Fruit fly (Drosophila melanogaster): ENCODE results near the gene CG12535.

Gene CG12535

DNA sequence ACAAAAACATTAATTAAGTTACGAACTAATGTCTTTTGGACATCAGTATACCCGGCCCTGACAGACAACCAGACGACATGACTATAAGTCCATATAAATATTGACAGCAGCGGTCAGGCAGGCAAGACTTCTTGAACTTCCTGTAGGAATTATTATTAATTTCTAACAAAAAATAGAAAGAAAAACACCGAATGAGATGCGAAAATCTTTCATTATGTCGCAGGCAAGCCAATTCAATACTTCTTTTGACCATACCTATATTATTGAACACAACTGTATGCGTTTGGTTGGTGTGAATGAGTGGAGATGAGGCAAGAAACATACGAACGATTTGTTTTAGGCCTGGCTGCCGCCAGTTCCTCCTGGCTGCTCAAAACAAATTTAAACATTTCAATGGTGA lies 23.8 kb downstream of the CG12535 start (continued):
- TF ChIP-seq CG31388 (GFP tag; optimal IDR thresholded peaks at IDR 0.05) (no peak), mld (GFP tag; IDR thresholded peaks at IDR 0.05; ENCODE audit: partially characterized antibody) (no peak), CG13624 (GFP tag; optimal IDR thresholded peaks at IDR 0.05) (peak; percentile 66), ci (GFP tag; IDR thresholded peaks at IDR 0.05) (peak; percentile 90), CG12236 (GFP tag; optimal IDR thresholded peaks at IDR 0.05) (peak; percentile 46), Gug (GFP tag; IDR thresholded peaks at IDR 0.05) (peak; percentile 75), cato (GFP tag; optimal IDR thresholded peaks at IDR 0.05; ENCODE audit: borderline replicate concordance) (peak; percentile 63), CG1832 (GFP tag; optimal IDR thresholded peaks at IDR 0.05) (no peak), dan (GFP tag; IDR thresholded peaks at IDR 0.05) (peak; percentile 28; the same call in 1 of the 2 replicates), NfI (GFP tag; optimal IDR thresholded peaks at IDR 0.05) (peak; percentile 80), CG3065 (GFP tag; optimal IDR thresholded peaks at IDR 0.05) (peak; percentile 34), CG3726 (GFP tag; IDR thresholded peaks at IDR 0.05) (peak; percentile 71; the same call in 2 of the 3 replicates), grau (tag; optimal IDR thresholded peaks at IDR 0.05) (peak; percentile 85), Nf-YB (GFP tag; optimal IDR thresholded peaks at IDR 0.05) (peak; percentile 64), CG9727 (GFP tag; optimal IDR thresholded peaks at IDR 0.05) (peak; percentile 65), CG6813 (GFP tag; optimal IDR thresholded peaks at IDR 0.05) (peak; percentile 60), CG6254 (GFP tag; optimal IDR thresholded peaks at IDR 0.05) (peak; percentile 47), sob (GFP tag; IDR thresholded peaks at IDR 0.05) (peak; percentile 83), inv (GFP tag; IDR thresholded peaks at IDR 0.05; ENCODE audit: partially characterized antibody) (no peak), seq (GFP tag; IDR thresholded peaks at IDR 0.05) (peak; percentile 72), eve (GFP tag; optimal IDR thresholded peaks at IDR 0.05) (peak in 1 of 2 experiments; percentile 76), D (optimal IDR thresholded peaks at IDR 0.05) (no peak), D (GFP tag; optimal IDR thresholded peaks at IDR 0.05) (peak; percentile 65), Lpt (GFP tag; optimal IDR thresholded peaks at IDR 0.05) (no peak), Mrtf (GFP tag; IDR thresholded peaks at IDR 0.05) (peak; percentile 66; the same call in 2 of the 3 replicates), knrl (GFP tag; IDR thresholded peaks at IDR 0.05; ENCODE audit: partially characterized antibody) (no peak), slp2 (GFP tag; optimal IDR thresholded peaks at IDR 0.05) (peak; percentile 81), tin (GFP tag; optimal IDR thresholded peaks at IDR 0.05) (peak; percentile 73), NK7.1 (GFP tag; optimal IDR thresholded peaks at IDR 0.05) (peak; percentile 50), Dll (GFP tag; IDR thresholded peaks at IDR 0.05; ENCODE audit: partially characterized antibody) (no peak), CG1602 (GFP tag; optimal IDR thresholded peaks at IDR 0.05) (peak; percentile 71), abd-A (tag; optimal IDR thresholded peaks at IDR 0.05) (no peak), trh (GFP tag; optimal IDR thresholded peaks at IDR 0.05) (peak; percentile 13), CG17829 (tag; optimal IDR thresholded peaks at IDR 0.05) (peak; percentile 77), CG14441 (GFP tag; IDR thresholded peaks at IDR 0.05) (peak; percentile 83), CG15696 (tag; optimal IDR thresholded peaks at IDR 0.05) (peak; percentile 12), CG2116 (GFP tag; optimal IDR thresholded peaks at IDR 0.05) (peak; percentile 46), wdn (GFP tag; IDR thresholded peaks at IDR 0.05) (peak; percentile 71), ftz-f1 (GFP tag; optimal IDR thresholded peaks at IDR 0.05) (no peak), Chrac-16 (GFP tag; optimal IDR thresholded peaks at IDR 0.05) (peak; percentile 78), CG8944 (GFP tag; optimal IDR thresholded peaks at IDR 0.05) (peak; percentile 66), toy (GFP tag; IDR thresholded peaks at IDR 0.05) (0 out of 2 replicates have a peak, but pooled peaks have one; percentile 28), bigmax (GFP tag; optimal IDR thresholded peaks at IDR 0.05) (peak; percentile 10), fd96Cb (tag; optimal IDR thresholded peaks at IDR 0.05) (peak; percentile 83), Dref (GFP tag; IDR thresholded peaks at IDR 0.05) (no peak), trem (tag; optimal IDR thresholded peaks at IDR 0.05) (peak; percentile 59), az2 (GFP tag; optimal IDR thresholded peaks at IDR 0.05) (peak; percentile 85), Dad (GFP tag; optimal IDR thresholded peaks at IDR 0.05) (peak; percentile 62), disco-r (GFP tag; optimal IDR thresholded peaks at IDR 0.05) (peak; percentile 47), salm (tag; optimal IDR thresholded peaks at IDR 0.05) (peak; percentile 82), Fer2 (tag; optimal IDR thresholded peaks at IDR 0.05) (no peak)
